Worm (Caenorhabditis elegans) whole organism, mixed stage, embryonic: ENCODE measurements around the gene citk-2.

Source experiments
- bed-3 ChIP-seq: fragments of 200-800 bp; sonication (Bioruptor generic); optimal IDR thresholded peaks from 3 replicates; lab custom pipeline; 2018; ENCODE audit warnings: mild to moderate bottlenecking, missing genetic modification characterization, moderate library complexity, missing compliant biosample characterization
- blmp-1 ChIP-seq: fragments of 150-350 bp; optimal IDR thresholded peaks from 2 replicates; lab custom pipeline; 2014; ENCODE audit warnings: missing biosample characterization, missing genetic modification characterization
- ceh-39 ChIP-seq: fragments of 150-350 bp; optimal IDR thresholded peaks from 2 replicates; lab custom pipeline; 2014; ENCODE audit warnings: missing biosample characterization, missing genetic modification characterization
- ceh-83 ChIP-seq: fragments of 200-800 bp; sonication (Bioruptor generic); optimal IDR thresholded peaks from 2 replicates; lab custom pipeline; 2018; ENCODE audit warnings: mild to moderate bottlenecking, missing genetic modification characterization, missing compliant biosample characterization
- ces-1 ChIP-seq: fragments of 150-350 bp; optimal IDR thresholded peaks from 2 replicates; lab custom pipeline; 2014; ENCODE audit warnings: missing biosample characterization, missing genetic modification reagents, missing genetic modification characterization
- cnd-1 ChIP-seq: fragments of 200-800 bp; sonication (Bioruptor generic); optimal IDR thresholded peaks from 2 replicates; lab custom pipeline; 2018; ENCODE audit warnings: mild to moderate bottlenecking, missing genetic modification characterization, missing compliant biosample characterization
- drap-1 ChIP-seq: fragments of 200-800 bp; sonication (Bioruptor generic); optimal IDR thresholded peaks from 3 replicates; lab custom pipeline; 2018; ENCODE audit warnings: mild to moderate bottlenecking, missing genetic modification characterization, missing compliant biosample characterization
- elt-1 ChIP-seq: sonication (generic microtip); optimal IDR thresholded peaks from 2 replicates; lab custom pipeline; 2017; ENCODE audit warnings: missing genetic modification characterization, mild to moderate bottlenecking, missing compliant biosample characterization, antibody characterized with exemption, moderate library complexity, borderline replicate concordance; ENCODE audit not compliant: insufficient read depth
- ham-2 ChIP-seq: fragments of 200-800 bp; sonication (Bioruptor generic); optimal IDR thresholded peaks from 2 replicates; lab custom pipeline; 2018; ENCODE audit warnings: mild to moderate bottlenecking, missing genetic modification characterization, missing compliant biosample characterization
- hlh-1 ChIP-seq: fragments of 150-350 bp; optimal IDR thresholded peaks from 2 replicates; lab custom pipeline; 2014; ENCODE audit warnings: missing biosample characterization, missing genetic modification reagents, missing genetic modification characterization
- lin-13 ChIP-seq: fragments of 150-350 bp; optimal IDR thresholded peaks from 2 replicates; lab custom pipeline; 2014; ENCODE audit warnings: missing biosample characterization, missing genetic modification characterization
- lin-32 ChIP-seq: fragments of 200-800 bp; sonication (Bioruptor generic); optimal IDR thresholded peaks from 2 replicates; lab custom pipeline; 2018; ENCODE audit warnings: mild to moderate bottlenecking, missing genetic modification characterization, missing compliant biosample characterization
- lsy-2 ChIP-seq: fragments of 150-350 bp; optimal IDR thresholded peaks from 2 replicates; lab custom pipeline; 2014; ENCODE audit warnings: missing biosample characterization, missing genetic modification characterization
- mep-1 ChIP-seq: fragments of 150-350 bp; optimal IDR thresholded peaks from 2 replicates; lab custom pipeline; 2017; ENCODE audit warnings: missing biosample characterization, missing genetic modification reagents, missing genetic modification characterization, inconsistent platforms
- mls-2 ChIP-seq: sonication (generic microtip); optimal IDR thresholded peaks from 2 replicates; lab custom pipeline; 2016; ENCODE audit warnings: mild to moderate bottlenecking, missing genetic modification characterization, moderate library complexity, missing compliant biosample characterization
- nhr-2 ChIP-seq: fragments of 150-350 bp; optimal IDR thresholded peaks from 2 replicates; lab custom pipeline; 2014; ENCODE audit warnings: missing biosample characterization, missing genetic modification characterization
- nhr-237 ChIP-seq: fragments of 150-350 bp; optimal IDR thresholded peaks from 2 replicates; lab custom pipeline; 2014; ENCODE audit warnings: missing biosample characterization, missing genetic modification characterization
- nhr-28 ChIP-seq: fragments of 150-350 bp; optimal IDR thresholded peaks from 2 replicates; lab custom pipeline; 2014; ENCODE audit warnings: missing biosample characterization, missing genetic modification characterization
- nhr-76 ChIP-seq: sonication (generic microtip); optimal IDR thresholded peaks from 2 replicates; lab custom pipeline; 2017; ENCODE audit warnings: missing biosample characterization, missing genetic modification characterization
- pha-4 ChIP-seq: fragments of 150-350 bp; optimal IDR thresholded peaks from 2 replicates; lab custom pipeline; 2018; ENCODE audit warnings: missing biosample characterization, missing genetic modification reagents, missing genetic modification characterization
- sem-2 ChIP-seq: fragments of 200-800 bp; sonication (Bioruptor generic); optimal IDR thresholded peaks from 2 replicates; lab custom pipeline; 2018; ENCODE audit warnings: mild to moderate bottlenecking, missing genetic modification characterization, missing compliant biosample characterization
- snpc-4 ChIP-seq: fragments of 150-350 bp; optimal IDR thresholded peaks from 2 replicates; lab custom pipeline; 2014; ENCODE audit warnings: missing biosample characterization, missing genetic modification characterization
- sptf-1 ChIP-seq: sonication (generic microtip); optimal IDR thresholded peaks from 2 replicates; lab custom pipeline; 2017; ENCODE audit warnings: mild to moderate bottlenecking, missing genetic modification characterization, moderate library complexity, missing compliant biosample characterization
- tbx-8 ChIP-seq: fragments of 200-800 bp; sonication (Bioruptor generic); optimal IDR thresholded peaks from 2 replicates; lab custom pipeline; 2018; ENCODE audit warnings: mild to moderate bottlenecking, missing genetic modification characterization, moderate library complexity, missing compliant biosample characterization
- unc-120 ChIP-seq: sonication (generic microtip); optimal IDR thresholded peaks from 2 replicates; lab custom pipeline; 2017; ENCODE audit warnings: missing genetic modification characterization, missing compliant biosample characterization; ENCODE audit not compliant: poor library complexity, severe bottlenecking
- unc-62 ChIP-seq: fragments of 150-350 bp; optimal IDR thresholded peaks from 2 replicates; lab custom pipeline; 2014; ENCODE audit warnings: missing biosample characterization, missing genetic modification reagents, missing genetic modification characterization
- zip-8 ChIP-seq: fragments of 150-350 bp; optimal IDR thresholded peaks from 2 replicates; lab custom pipeline; 2014; ENCODE audit warnings: missing biosample characterization, missing genetic modification characterization
- ztf-11 ChIP-seq: fragments of 150-350 bp; optimal IDR thresholded peaks from 2 replicates; lab custom pipeline; 2014; ENCODE audit warnings: missing biosample characterization, missing genetic modification characterization

citk-2 gene

DNA sequence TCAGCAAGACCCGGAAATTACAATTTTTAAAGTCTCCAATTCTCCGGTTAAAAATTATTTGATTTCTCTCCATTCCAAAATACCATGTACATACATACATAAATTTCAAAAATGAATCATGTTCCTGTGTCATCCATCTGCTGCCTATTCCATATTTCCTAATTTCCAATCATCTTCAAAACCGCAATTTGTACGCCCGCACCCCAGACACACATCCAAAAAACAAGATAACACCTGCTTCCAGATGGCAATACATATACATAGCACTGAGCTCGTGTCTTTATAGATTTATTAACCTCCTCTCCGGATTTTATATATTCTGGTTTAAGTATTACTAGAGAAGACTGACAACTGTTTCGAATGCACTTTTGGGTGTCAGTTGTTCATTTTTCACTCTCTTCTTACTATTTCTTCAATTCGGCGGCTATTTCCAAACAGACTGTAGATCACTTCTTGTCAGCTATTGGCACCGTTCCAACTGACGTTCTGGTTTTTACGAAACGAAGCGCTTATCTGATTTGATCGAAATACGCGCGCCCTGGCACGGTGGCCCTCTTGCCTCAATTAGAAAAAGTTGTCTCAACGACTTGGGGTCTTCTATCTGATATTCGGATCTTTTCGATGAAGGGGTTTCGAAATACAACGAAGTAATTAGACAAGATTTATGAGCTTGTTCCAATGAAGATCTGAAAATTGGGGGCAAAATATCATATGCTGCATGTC lies 17.5 kb upstream of the citk-2 start:
- TF ChIP-seq lin-32 (GFP tag; lab: Kevin White, UChicago) (peak; percentile 92), nhr-76 (tag; lab: Kevin White, UChicago) (no peak), hlh-1 (peak; percentile 21)

DNA sequence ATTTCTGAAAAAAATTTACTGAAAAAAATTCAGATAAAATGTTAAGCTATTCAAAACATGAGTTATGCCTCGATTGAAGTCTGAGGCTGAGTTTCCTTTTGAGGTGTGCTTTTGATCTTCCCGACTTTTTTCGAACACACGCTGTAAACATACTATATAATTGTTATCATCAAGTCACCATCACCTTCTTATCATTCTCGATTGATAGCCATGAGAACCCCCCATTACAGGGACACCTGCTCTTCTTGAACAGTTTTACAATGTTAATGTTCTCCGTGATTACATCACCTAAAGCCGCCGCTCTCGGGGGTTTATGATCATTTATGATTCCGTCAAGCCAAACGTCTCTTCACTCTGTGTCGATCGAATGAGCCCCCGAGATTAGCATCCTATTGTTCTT lies 15.2 kb upstream of the citk-2 start:
- TF ChIP-seq hlh-1 (no peak), blmp-1 (tag; lab: Kevin White, UChicago) (no peak), lin-32 (GFP tag; lab: Kevin White, UChicago) (no peak), bed-3 (GFP tag; lab: Kevin White, UChicago) (no peak), nhr-76 (tag; lab: Kevin White, UChicago) (no peak), tbx-8 (GFP tag; lab: Kevin White, UChicago) (no peak), unc-120 (tag; lab: Kevin White, UChicago) (no peak), nhr-2 (no peak), ztf-11 (tag; lab: Kevin White, UChicago) (no peak), unc-62 (GFP tag; lab: Kevin White, UChicago) (no peak), sem-2 (GFP tag; lab: Kevin White, UChicago) (no peak), sptf-1 (tag; lab: Kevin White, UChicago) (no peak), lsy-2 (no peak), nhr-28 (tag; lab: Kevin White, UChicago) (no peak), ceh-39 (tag; lab: Kevin White, UChicago) (no peak), ham-2 (GFP tag; lab: Kevin White, UChicago) (no peak)

- TF ChIP-seq zip-8 (tag; lab: Kevin White, UChicago) (peak; percentile 82), ceh-39 (tag; lab: Kevin White, UChicago) (no peak), lsy-2 (no peak), nhr-28 (tag; lab: Kevin White, UChicago) (no peak), snpc-4 (tag; lab: Kevin White, UChicago) (no peak), lin-13 (tag; lab: Kevin White, UChicago) (no peak), unc-62 (GFP tag; lab: Kevin White, UChicago) (peak; percentile 60), ham-2 (GFP tag; lab: Kevin White, UChicago) (no peak), nhr-2 (peak; percentile 93), sptf-1 (tag; lab: Kevin White, UChicago) (peak; percentile 1), blmp-1 (tag; lab: Kevin White, UChicago) (no peak), ces-1 (GFP tag; lab: Kevin White, UChicago) (peak; percentile 15), mep-1 (tag; lab: Kevin White, UChicago) (no peak), nhr-237 (tag; lab: Kevin White, UChicago) (no peak), ceh-83 (GFP tag; lab: Kevin White, UChicago) (peak; percentile 58), elt-1 (tag; lab: Kevin White, UChicago) (peak; percentile 87)
These were observed 13.3 kb upstream of the citk-2 start for ce11 chrII:4985961-4986503.

DNA sequence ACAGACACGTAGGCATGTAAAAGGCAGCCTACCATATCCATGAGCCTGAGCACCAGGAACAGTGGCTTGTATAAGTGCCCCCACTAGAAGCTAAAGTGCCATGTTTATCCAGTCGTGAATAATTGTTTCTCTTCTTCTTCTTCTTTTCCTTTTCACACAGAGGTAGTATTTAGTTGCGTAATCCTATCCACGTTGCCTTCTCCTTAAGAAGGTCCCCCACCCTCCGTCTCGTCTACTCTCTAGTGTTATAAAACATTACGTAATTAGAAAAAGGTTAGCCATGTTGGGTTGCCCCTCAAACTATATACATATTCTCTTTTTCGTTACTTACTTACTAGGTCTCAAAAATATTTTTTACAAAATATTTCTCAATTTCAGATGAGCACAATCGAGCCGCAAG lies 12.7 kb upstream of the citk-2 start:
- TF ChIP-seq sem-2 (GFP tag; lab: Kevin White, UChicago), result no peak
- TF ChIP-seq sptf-1 (tag; lab: Kevin White, UChicago), result peak; percentile 39
- peak; percentile 90 for TF ChIP-seq zip-8 (tag; lab: Kevin White, UChicago)
- TF ChIP-seq pha-4, result no peak
- peak; percentile 79 for TF ChIP-seq nhr-2
- TF ChIP-seq ceh-39 (tag; lab: Kevin White, UChicago), result no peak
- peak; percentile 40 for TF ChIP-seq ztf-11 (tag; lab: Kevin White, UChicago)

DNA sequence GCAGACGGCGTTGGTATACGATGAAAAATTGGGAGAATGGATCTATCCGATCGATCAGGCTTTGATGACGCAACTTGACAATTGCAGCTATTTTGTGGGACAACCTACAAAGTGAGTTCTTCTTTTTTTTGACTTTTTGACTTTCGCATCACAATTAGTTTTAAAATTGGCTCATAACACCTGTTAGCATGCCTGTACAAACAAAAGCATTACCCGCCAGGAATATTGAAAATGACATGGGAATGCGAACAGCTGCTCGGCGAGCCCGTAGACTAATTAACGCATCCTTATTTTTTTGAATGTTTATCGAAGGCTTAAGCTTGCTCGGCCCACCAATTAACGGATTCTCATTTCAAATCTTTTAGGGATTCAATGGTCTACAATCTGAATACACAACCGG lies 12.1 kb upstream of the citk-2 start:
- no peak for TF ChIP-seq drap-1 (GFP tag; lab: Kevin White, UChicago)
- TF ChIP-seq nhr-2, result no peak
- TF ChIP-seq unc-120 (tag; lab: Kevin White, UChicago), result no peak
- TF ChIP-seq mls-2 (tag; lab: Kevin White, UChicago), result no peak
- peak; percentile 92 for TF ChIP-seq lin-32 (GFP tag; lab: Kevin White, UChicago)
- TF ChIP-seq nhr-28 (tag; lab: Kevin White, UChicago), result no peak
- TF ChIP-seq unc-62 (GFP tag; lab: Kevin White, UChicago), result no peak
- TF ChIP-seq cnd-1 (tag; lab: Kevin White, UChicago), result no peak
- TF ChIP-seq zip-8 (tag; lab: Kevin White, UChicago), result peak; percentile 10
